Fruit fly (Drosophila melanogaster): ENCODE measurements around the gene Ddrgk1.

Gene Ddrgk1

DNA sequence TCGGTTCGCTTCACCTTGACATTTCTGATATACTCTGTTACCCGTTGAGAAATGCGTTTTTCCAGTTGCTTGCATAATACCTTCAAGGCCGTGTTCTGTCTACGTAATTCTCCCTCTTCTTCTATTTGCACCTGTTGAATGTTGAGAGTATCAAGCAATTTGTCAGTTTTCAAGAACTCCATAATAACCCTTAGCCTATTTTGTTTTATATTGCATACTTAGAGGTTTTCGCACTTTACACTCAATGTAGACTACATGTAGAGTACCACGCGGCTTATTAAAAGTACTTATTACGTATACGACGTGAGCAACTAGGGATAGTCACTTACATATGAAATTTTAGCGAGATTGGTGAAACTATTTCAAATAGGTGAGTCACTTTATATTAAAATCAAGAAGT, 11.7 kb upstream of the Ddrgk1 start (continued):
- TF ChIP-seq sim (GFP tag; IDR thresholded peaks at IDR 0.05): no peak
- TF ChIP-seq bigmax (GFP tag; optimal IDR thresholded peaks at IDR 0.05): no peak
- no peak for TF ChIP-seq slbo (GFP tag; IDR thresholded peaks at IDR 0.05)
- TF ChIP-seq wor (GFP tag; IDR thresholded peaks at IDR 0.05): no peak
- peak; percentile 48 for TF ChIP-seq HmgZ (tag; optimal IDR thresholded peaks at IDR 0.05)
- no peak for TF ChIP-seq Chrac-16 (GFP tag; optimal IDR thresholded peaks at IDR 0.05)
- no peak for TF ChIP-seq Usf (GFP tag; optimal IDR thresholded peaks at IDR 0.05)
- TF ChIP-seq Dip3 (GFP tag; optimal IDR thresholded peaks at IDR 0.05): no peak
- TF ChIP-seq CG10267 (tag; optimal IDR thresholded peaks at IDR 0.05): no peak
- no peak for TF ChIP-seq insv (GFP tag; optimal IDR thresholded peaks at IDR 0.05)
- no peak for TF ChIP-seq zfh1 (GFP tag; IDR thresholded peaks at IDR 0.05)
- no peak for TF ChIP-seq lmd (GFP tag; IDR thresholded peaks at IDR 0.05)
- no peak for TF ChIP-seq CG13296 (GFP tag; optimal IDR thresholded peaks at IDR 0.05)
- no peak for TF ChIP-seq p53 (GFP tag; optimal IDR thresholded peaks at IDR 0.05)
- TF ChIP-seq CG17328 (GFP tag; IDR thresholded peaks at IDR 0.05): no peak
- no peak for TF ChIP-seq CG15073 (GFP tag; optimal IDR thresholded peaks at IDR 0.05)
- no peak for TF ChIP-seq eyg (GFP tag; optimal IDR thresholded peaks at IDR 0.05)
- no peak for TF ChIP-seq scrt (GFP tag; optimal IDR thresholded peaks at IDR 0.05)
- no peak for TF ChIP-seq ab (GFP tag; optimal IDR thresholded peaks at IDR 0.05)
- TF ChIP-seq dpn (GFP tag; optimal IDR thresholded peaks at IDR 0.05): no peak
- TF ChIP-seq CG1233 (GFP tag; optimal IDR thresholded peaks at IDR 0.05): no peak
- TF ChIP-seq CG17912 (GFP tag; optimal IDR thresholded peaks at IDR 0.05): no peak
- TF ChIP-seq Sox102F (GFP tag; optimal IDR thresholded peaks at IDR 0.05): no peak
- TF ChIP-seq phol (tag; optimal IDR thresholded peaks at IDR 0.05): no peak
- no peak for TF ChIP-seq CG31388 (GFP tag; optimal IDR thresholded peaks at IDR 0.05)
- TF ChIP-seq Pdp1 (GFP tag; optimal IDR thresholded peaks at IDR 0.05): peak in 1 of 2 experiments; percentile 90
- no peak for TF ChIP-seq CG34224 (GFP tag; IDR thresholded peaks at IDR 0.05; ENCODE audit: partially characterized antibody)
- no peak for TF ChIP-seq lab (GFP tag; optimal IDR thresholded peaks at IDR 0.05)
- TF ChIP-seq nerfin-1 (tag; optimal IDR thresholded peaks at IDR 0.05): no peak
- no peak for TF ChIP-seq CG9727 (GFP tag; optimal IDR thresholded peaks at IDR 0.05)
- TF ChIP-seq HLH3B (GFP tag; IDR thresholded peaks at IDR 0.05): no peak
- no peak for TF ChIP-seq CG12071 (GFP tag; optimal IDR thresholded peaks at IDR 0.05)
- no peak for TF ChIP-seq CG6254 (GFP tag; optimal IDR thresholded peaks at IDR 0.05)
- no peak for TF ChIP-seq gsb-n (tag; optimal IDR thresholded peaks at IDR 0.05)
- TF ChIP-seq CG15479 (GFP tag; optimal IDR thresholded peaks at IDR 0.05): no peak
- TF ChIP-seq pum (GFP tag; optimal IDR thresholded peaks at IDR 0.05): no peak
- TF ChIP-seq CG6854 (GFP tag; optimal IDR thresholded peaks at IDR 0.05): no peak
- peak; percentile 16 for TF ChIP-seq exex (tag; optimal IDR thresholded peaks at IDR 0.05)
- TF ChIP-seq CG9797 (GFP tag; optimal IDR thresholded peaks at IDR 0.05): no peak
- no peak for TF ChIP-seq HmgD (GFP tag; optimal IDR thresholded peaks at IDR 0.05)
- no peak for TF ChIP-seq cwo (GFP tag; optimal IDR thresholded peaks at IDR 0.05)
- no peak for TF ChIP-seq CG16813 (GFP tag; IDR thresholded peaks at IDR 0.05; ENCODE audit: partially characterized antibody)
- TF ChIP-seq CG6175 (GFP tag; IDR thresholded peaks at IDR 0.05): no peak
- no peak for TF ChIP-seq org-1 (GFP tag; optimal IDR thresholded peaks at IDR 0.05)
- TF ChIP-seq ftz-f1 (GFP tag; optimal IDR thresholded peaks at IDR 0.05): peak; percentile 50
- no peak for TF ChIP-seq ERR (GFP tag; optimal IDR thresholded peaks at IDR 0.05)
- TF ChIP-seq Bdp1 (GFP tag; optimal IDR thresholded peaks at IDR 0.05): no peak
- TF ChIP-seq dmrt99B (tag; optimal IDR thresholded peaks at IDR 0.05): no peak
- no peak for TF ChIP-seq CG6272 (GFP tag; IDR thresholded peaks at IDR 0.05)
- TF ChIP-seq CG10565 (GFP tag; optimal IDR thresholded peaks at IDR 0.05): no peak
- TF ChIP-seq MTF-1 (GFP tag; optimal IDR thresholded peaks at IDR 0.05; ENCODE audit: borderline replicate concordance): no peak
